Fruit fly (Drosophila melanogaster) whole organism, wandering third instar larva: ENCODE measurements around the gene CG17154.

ENCODE experiments used
- CrebA ChIP-seq: fragments of 200-800 bp; sonication (Bioruptor generic); optimal IDR thresholded peaks from 2 replicates; lab custom pipeline; 2016; ENCODE audit warnings: missing biosample characterization, mild to moderate bottlenecking, missing genetic modification characterization, borderline replicate concordance
- fru ChIP-seq: fragments of 200-800 bp; sonication (Bioruptor generic); optimal IDR thresholded peaks from 3 replicates; lab custom pipeline; 2016; ENCODE audit warnings: missing biosample characterization, mild to moderate bottlenecking, missing genetic modification characterization

DNA sequence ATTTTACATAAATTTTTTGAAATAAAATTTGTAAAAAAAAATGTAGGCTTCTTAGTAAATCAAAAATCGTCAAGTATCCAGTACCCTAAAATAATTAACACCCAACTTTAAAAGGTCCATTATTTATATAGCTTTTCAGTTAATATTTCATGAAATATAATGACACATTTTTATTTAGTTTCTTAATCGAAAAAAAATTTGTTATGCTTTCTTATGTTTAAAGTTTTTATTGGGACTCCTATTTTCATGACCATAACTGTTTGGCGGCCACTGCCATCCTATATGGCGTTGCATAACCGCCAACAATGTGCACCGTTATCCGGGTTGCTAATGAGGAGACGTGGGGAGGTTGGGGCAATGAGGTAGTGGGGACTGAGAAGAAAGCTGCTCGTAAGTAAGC is 20.1 kb downstream of the CG17154 start:
- no peak for TF ChIP-seq CrebA
- TF ChIP-seq fru (GFP tag; lab: Kevin White, UChicago), result no peak
